Worm (Caenorhabditis elegans): Measurements from ENCODE around the gene F14D2.19.
"Not testable (repeated sequence)": the region's sequence is repeated elsewhere in the genome, so short reads cannot be mapped to it uniquely, and the experiment has no call there.

Gene F14D2.19

DNA sequence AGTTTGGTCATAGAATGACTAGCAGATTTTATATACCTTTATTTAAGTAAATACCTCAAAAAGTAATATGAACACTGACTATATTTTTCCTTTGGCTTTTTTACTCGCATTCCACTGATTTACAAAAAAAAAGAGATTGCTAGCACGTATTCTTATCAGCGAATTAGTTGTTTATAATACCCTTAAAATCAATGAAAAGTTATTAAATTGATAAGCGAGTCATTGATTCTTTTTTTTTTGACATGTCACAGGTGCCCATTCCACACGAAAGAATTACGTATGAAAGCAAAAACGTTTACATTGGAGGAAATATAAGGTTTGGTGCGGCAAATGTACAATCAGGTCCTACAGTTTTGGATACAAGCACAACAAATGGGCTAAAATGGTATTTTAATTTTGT lies 41.7 kb downstream of the F14D2.19 start, which contains the start of gene btb-17:
Gene btb-17 (plus strand): TSS at position 213 of the 400 bp plus-strand sequence.
- TF ChIP-seq unc-62 (GFP tag; optimal IDR thresholded peaks at IDR 0.05) = no peak

DNA sequence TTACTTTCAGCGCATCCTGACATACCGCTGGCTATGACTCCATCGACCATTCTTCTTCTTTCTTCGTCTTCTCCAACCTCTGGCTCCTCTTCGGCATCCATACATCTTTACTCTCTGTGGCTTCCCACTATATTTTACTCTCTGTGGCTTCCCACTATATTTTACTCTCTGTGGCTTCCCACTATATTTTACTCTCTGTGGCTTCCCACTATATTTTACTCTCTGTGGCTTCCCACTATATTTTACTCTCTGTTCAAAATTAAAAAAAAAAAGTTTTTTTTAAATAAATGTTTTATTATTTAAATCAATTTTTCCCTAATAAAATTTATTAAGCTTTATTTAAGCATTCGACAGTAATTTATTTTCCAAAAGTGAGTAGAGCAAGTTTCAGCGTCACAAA lies 46.4 kb downstream of the F14D2.19 start, which contains the start of gene F39E9.14:
Gene F39E9.14 (minus strand): TSS at position 101 of the 400 bp plus-strand sequence.
- not testable (repeated sequence) for TF ChIP-seq unc-62 (GFP tag; optimal IDR thresholded peaks at IDR 0.05)

DNA sequence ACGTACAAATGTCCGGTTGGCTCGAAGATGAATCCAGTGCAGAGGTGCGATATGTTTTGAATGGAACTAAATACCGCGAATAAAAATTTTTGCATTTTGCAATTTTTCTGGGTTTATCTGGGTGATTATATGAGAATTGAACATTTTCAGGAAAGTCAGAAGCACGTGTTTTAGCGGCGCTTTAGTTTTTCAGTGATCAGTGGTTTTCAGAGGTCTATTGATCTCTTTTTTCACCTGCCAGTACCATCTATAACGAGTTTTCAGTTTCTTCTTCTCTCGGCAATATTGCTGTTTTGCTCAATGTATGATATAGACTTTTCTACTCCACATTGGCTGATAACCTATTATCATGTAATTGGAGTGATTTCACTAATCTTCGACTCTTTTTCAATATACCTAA lies 49.9 kb downstream of the F14D2.19 start, which contains the start of gene sri-63:
Gene sri-63 (plus strand): TSS at position 301 of the 400 bp plus-strand sequence.
- TF ChIP-seq unc-62 (GFP tag; optimal IDR thresholded peaks at IDR 0.05) = no peak
